Fruit fly (Drosophila melanogaster): ENCODE measurements around the gene ci.

DNA sequence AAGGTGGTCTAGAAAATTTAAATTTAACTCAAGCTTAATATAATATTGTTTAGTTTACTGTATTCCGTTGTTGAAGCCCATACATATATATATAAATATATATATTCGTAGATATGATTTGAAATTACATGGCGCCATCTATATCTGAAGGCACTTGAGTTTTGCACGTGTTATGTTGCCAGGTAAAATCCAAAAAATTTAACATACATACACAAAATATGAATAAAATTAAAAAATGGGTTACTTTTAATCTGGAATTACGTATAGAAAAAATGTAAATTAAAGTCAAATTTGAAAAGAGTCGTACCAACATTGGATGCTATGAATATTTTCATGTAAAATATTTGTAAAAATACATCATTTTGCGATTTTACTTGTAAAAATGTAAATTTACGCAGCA lies 32.9 kb upstream of the ci start:
- no peak for TF ChIP-seq CG8478 (optimal IDR thresholded peaks at IDR 0.05)
- no peak for TF ChIP-seq usp (GFP tag; optimal IDR thresholded peaks at IDR 0.05)
- no peak for TF ChIP-seq EcR (GFP tag; optimal IDR thresholded peaks at IDR 0.05)
- TF ChIP-seq Dll (optimal IDR thresholded peaks at IDR 0.05), result no peak
